Fruit fly (Drosophila melanogaster): Measurements from ENCODE around the gene knrl.

knrl gene

DNA sequence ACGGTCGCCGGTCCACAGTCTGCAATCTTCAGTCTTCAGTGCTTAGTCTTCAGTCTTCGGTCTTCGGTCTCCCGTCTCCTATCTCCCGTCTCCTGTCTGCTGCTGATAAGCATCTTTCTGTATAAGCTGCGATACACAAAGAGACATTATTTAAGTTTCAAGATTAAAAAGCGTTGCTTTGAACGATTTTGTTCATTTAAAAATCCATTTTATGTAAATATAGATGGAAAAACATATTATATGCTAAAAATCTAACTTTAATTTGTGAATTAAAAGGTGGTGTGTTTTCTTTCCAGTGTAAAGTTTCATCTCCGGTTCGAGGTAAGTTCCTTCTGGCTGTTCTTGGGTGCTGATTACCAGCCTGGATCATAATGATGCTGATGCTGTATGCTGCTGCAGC lies 71.1 kb downstream of the knrl start (continued):
- TF ChIP-seq Hr38 (GFP tag; optimal IDR thresholded peaks at IDR 0.05) (no peak), dsx (GFP tag; optimal IDR thresholded peaks at IDR 0.05; ENCODE audit: poor library complexity, severe bottlenecking) (peak; percentile 77), CG10669 (GFP tag; optimal IDR thresholded peaks at IDR 0.05) (peak; percentile 76), Smox (GFP tag; optimal IDR thresholded peaks at IDR 0.05) (peak; percentile 74), CG6276 (GFP tag; optimal IDR thresholded peaks at IDR 0.05) (no peak), CG11902 (GFP tag; optimal IDR thresholded peaks at IDR 0.05) (peak; percentile 12), pdm3 (GFP tag; optimal IDR thresholded peaks at IDR 0.05) (peak; percentile 58), achi (GFP tag; optimal IDR thresholded peaks at IDR 0.05) (peak; percentile 52), CG34406 (GFP tag; optimal IDR thresholded peaks at IDR 0.05) (peak; percentile 43), CG8319 (GFP tag; optimal IDR thresholded peaks at IDR 0.05) (no peak), eg (GFP tag; IDR thresholded peaks at IDR 0.05) (no peak), CG3032 (tag; optimal IDR thresholded peaks at IDR 0.05) (peak; percentile 73), fkh (GFP tag; optimal IDR thresholded peaks at IDR 0.05) (no peak), Eip75B (GFP tag; optimal IDR thresholded peaks at IDR 0.05) (peak; percentile 67), CG1621 (tag; optimal IDR thresholded peaks at IDR 0.05) (peak; percentile 70), Sox14 (GFP tag; optimal IDR thresholded peaks at IDR 0.05) (peak; percentile 64), Sox102F (GFP tag; optimal IDR thresholded peaks at IDR 0.05) (peak; percentile 65)

DNA sequence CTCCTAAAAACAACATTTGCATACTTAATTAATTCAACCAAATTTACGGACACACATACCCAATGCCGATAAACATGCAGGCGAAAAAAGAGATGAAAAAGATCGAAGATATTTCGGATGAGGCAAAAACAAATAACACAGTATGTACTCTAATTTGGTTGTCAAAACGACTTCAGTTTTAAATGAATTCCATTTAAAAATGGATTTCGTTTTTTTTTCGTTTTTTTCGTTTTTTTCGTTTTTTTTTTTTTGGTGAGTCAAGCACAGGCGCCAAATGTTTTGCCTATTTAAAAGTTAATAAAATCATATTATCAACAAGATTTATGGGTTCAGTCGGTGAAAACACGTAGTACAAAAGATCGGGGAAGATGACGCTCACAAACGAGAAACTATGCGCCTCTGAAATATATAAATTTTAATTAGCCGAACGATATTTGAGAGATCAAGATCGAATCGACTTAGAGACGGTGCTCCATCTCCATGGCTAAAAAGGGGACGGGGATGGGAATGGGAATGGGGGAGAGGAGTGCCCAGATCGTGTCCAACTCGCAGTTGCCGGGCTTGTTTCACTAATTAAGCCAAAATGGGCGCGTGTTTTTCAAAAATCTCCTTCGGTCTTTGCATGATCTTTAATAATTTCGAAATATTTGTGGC lies 72.1 kb downstream of the knrl start:
- no peak for TF ChIP-seq CG3919 (GFP tag; optimal IDR thresholded peaks at IDR 0.05)
- no peak for TF ChIP-seq eg (GFP tag; IDR thresholded peaks at IDR 0.05)
- no peak for TF ChIP-seq ss (GFP tag; optimal IDR thresholded peaks at IDR 0.05)
- no peak for TF ChIP-seq acj6 (GFP tag; optimal IDR thresholded peaks at IDR 0.05)
- no peak for TF ChIP-seq svp (GFP tag)
- no peak for TF ChIP-seq CG34406 (GFP tag; optimal IDR thresholded peaks at IDR 0.05)
- TF ChIP-seq Lpt (GFP tag; optimal IDR thresholded peaks at IDR 0.05): no peak
- TF ChIP-seq Ets21C (GFP tag; optimal IDR thresholded peaks at IDR 0.05): no peak
- no peak for TF ChIP-seq CG8319 (GFP tag; optimal IDR thresholded peaks at IDR 0.05)
- no peak for TF ChIP-seq CG6854 (GFP tag; optimal IDR thresholded peaks at IDR 0.05)
- no peak for TF ChIP-seq CG11294 (GFP tag; IDR thresholded peaks at IDR 0.05)
- TF ChIP-seq dac (GFP tag; optimal IDR thresholded peaks at IDR 0.05): no peak
- TF ChIP-seq Sox14 (GFP tag; optimal IDR thresholded peaks at IDR 0.05): no peak
- TF ChIP-seq Sox102F (GFP tag; optimal IDR thresholded peaks at IDR 0.05): no peak
- TF ChIP-seq fkh (GFP tag; optimal IDR thresholded peaks at IDR 0.05): no peak
- TF ChIP-seq esn (GFP tag; optimal IDR thresholded peaks at IDR 0.05): no peak
- no peak for TF ChIP-seq CG6808 (GFP tag; optimal IDR thresholded peaks at IDR 0.05)
- TF ChIP-seq fd85E (GFP tag; optimal IDR thresholded peaks at IDR 0.05): no peak
- no peak for TF ChIP-seq vri (GFP tag; optimal IDR thresholded peaks at IDR 0.05)
- TF ChIP-seq spab (GFP tag; optimal IDR thresholded peaks at IDR 0.05): no peak
